Worm (Caenorhabditis elegans): Measurements from ENCODE around the gene mrps-22.
A peak's percentile ranks its signal among the peaks of the same experiment; 100 is the strongest.

DNA sequence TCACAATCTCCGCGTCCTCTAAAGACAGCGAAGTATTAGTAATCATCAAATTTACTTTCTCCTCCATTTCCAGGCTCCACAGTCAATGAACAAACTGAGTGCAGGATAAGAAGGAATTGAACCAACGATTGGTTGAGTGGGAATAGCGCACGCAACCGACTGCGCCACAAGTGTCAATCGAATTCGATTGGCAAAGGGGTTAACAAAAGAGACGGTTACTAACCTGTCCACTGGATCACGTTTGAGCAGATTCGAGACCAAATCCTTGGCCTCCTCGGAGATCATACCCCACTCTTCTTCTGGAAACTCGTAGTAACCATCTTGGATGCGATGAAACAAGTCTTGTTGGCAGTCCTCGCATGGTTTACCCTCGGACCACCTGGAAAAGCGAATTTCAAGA is 37.2 kb upstream of the mrps-22 start:
- TF ChIP-seq nhr-48 (tag; optimal IDR thresholded peaks at IDR 0.05): no peak
- no peak for TF ChIP-seq unc-130 (GFP tag; optimal IDR thresholded peaks at IDR 0.05)
- TF ChIP-seq lin-13 (GFP tag; optimal IDR thresholded peaks at IDR 0.05): peak; percentile 69
- TF ChIP-seq snpc-4 (tag; optimal IDR thresholded peaks at IDR 0.05): no peak
- no peak for TF ChIP-seq jun-1 (tag; optimal IDR thresholded peaks at IDR 0.05)
- TF ChIP-seq egl-27 (tag; optimal IDR thresholded peaks at IDR 0.05): no peak
- no peak for TF ChIP-seq fkh-10 (GFP tag; optimal IDR thresholded peaks at IDR 0.05)

All from whole organism, L4 larva.